Worm (Caenorhabditis elegans) whole organism, young adult: Measurements from ENCODE around the gene Y105C5A.1274.
"Not testable (repeated sequence)": the region's sequence is repeated elsewhere in the genome, so short reads cannot be mapped to it uniquely, and the experiment has no call there.

Experiments
- F55B11.4 ChIP-seq: sonication (generic microtip); optimal IDR thresholded peaks from 2 replicates; lab custom pipeline; 2016; ENCODE audit warnings: missing compliant biosample characterization, missing genetic modification characterization, borderline replicate concordance; ENCODE audit not compliant: insufficient read depth
- tbx-9 ChIP-seq: sonication (generic microtip); optimal IDR thresholded peaks from 2 replicates; lab custom pipeline; 2016; ENCODE audit warnings: borderline replicate concordance, missing genetic modification characterization, inconsistent platforms, missing compliant biosample characterization
- zfh-2 ChIP-seq: fragments of 200-800 bp; sonication (Bioruptor generic); conservative IDR thresholded peaks from 2 replicates; pipeline ENCODE4 v1.3.6; 2022; ENCODE audit warnings: missing genetic modification reagents, missing genetic modification characterization, missing compliant biosample characterization

ce11 chrIV:15681445-15681844 lies 46.9 kb downstream of the Y105C5A.1274 start, which contains the start of gene Y105C5A.26:
- TF ChIP-seq F55B11.4; tbx-9 (tag; lab: Kevin White, UChicago); zfh-2 (GFP tag; lab: Robert Waterston, UW): not testable (repeated sequence)
